Fruit fly (Drosophila melanogaster) whole organism, embryonic: ENCODE measurements around the gene CG13252.

Experiments used
- Awh ChIP-seq: fragments of 200-800 bp; sonication (Bioruptor generic); IDR thresholded peaks from 2 replicates; pipeline ENCODE4, ENCODE4 v1.3.6; 2022; ENCODE audit warnings: missing biosample characterization, missing genetic modification characterization
- CG12071 ChIP-seq: fragments of 200-800 bp; sonication (Bioruptor generic); optimal IDR thresholded peaks from 3 replicates; lab custom pipeline; 2018; ENCODE audit warnings: missing biosample characterization, mild to moderate bottlenecking, missing genetic modification characterization
- CG1233 ChIP-seq: fragments of 200-800 bp; sonication (Bioruptor generic); optimal IDR thresholded peaks from 4 replicates; lab custom pipeline; 2018; ENCODE audit warnings: missing biosample characterization, mild to moderate bottlenecking, missing genetic modification characterization
- CG12391 ChIP-seq: fragments of 200-800 bp; sonication (Bioruptor generic); optimal IDR thresholded peaks from 3 replicates; lab custom pipeline; 2018; ENCODE audit warnings: missing biosample characterization, mild to moderate bottlenecking, missing genetic modification characterization, moderate library complexity
- CG12744 ChIP-seq: fragments of 200-800 bp; sonication (Bioruptor generic); optimal IDR thresholded peaks from 2 replicates; lab custom pipeline; 2016; ENCODE audit warnings: missing biosample characterization, missing genetic modification characterization
- CG13296 ChIP-seq: fragments of 200-800 bp; sonication (Bioruptor generic); optimal IDR thresholded peaks from 3 replicates; lab custom pipeline; 2018; ENCODE audit warnings: missing biosample characterization, mild to moderate bottlenecking, missing genetic modification characterization
- CG17568 ChIP-seq: fragments of 200-800 bp; sonication (Bioruptor generic); optimal IDR thresholded peaks from 2 replicates; lab custom pipeline; 2018; ENCODE audit warnings: missing biosample characterization, mild to moderate bottlenecking, missing genetic modification characterization, moderate library complexity
- CG2116 ChIP-seq: fragments of 200-800 bp; sonication (Bioruptor generic); optimal IDR thresholded peaks from 3 replicates; lab custom pipeline; 2018; ENCODE audit warnings: missing biosample characterization, mild to moderate bottlenecking, missing genetic modification characterization
- CG2678 ChIP-seq: fragments of 200-800 bp; sonication (Bioruptor generic); optimal IDR thresholded peaks from 3 replicates; lab custom pipeline; 2019; ENCODE audit warnings: missing biosample characterization, mild to moderate bottlenecking, missing genetic modification characterization, moderate library complexity
- CG30403 ChIP-seq: fragments of 200-800 bp; sonication (Bioruptor generic); optimal IDR thresholded peaks from 3 replicates; lab custom pipeline; 2016; ENCODE audit warnings: missing biosample characterization, missing genetic modification characterization
- CG32532 ChIP-seq: fragments of 200-800 bp; sonication (Bioruptor generic); IDR thresholded peaks from 2 replicates; pipeline ENCODE4 v1.3.6; 2022; ENCODE audit warnings: missing biosample characterization, missing genetic modification characterization
- CG33213 ChIP-seq: fragments of 200-800 bp; sonication (Bioruptor generic); optimal IDR thresholded peaks from 3 replicates; lab custom pipeline; 2016; ENCODE audit warnings: missing biosample characterization, missing genetic modification characterization
- CG4328 ChIP-seq: fragments of 200-800 bp; sonication (Bioruptor generic); optimal IDR thresholded peaks from 3 replicates; lab custom pipeline; 2017; ENCODE audit warnings: missing biosample characterization, missing genetic modification reagents, missing genetic modification characterization
- CG8281 ChIP-seq: fragments of 200-800 bp; sonication (Bioruptor generic); optimal IDR thresholded peaks from 2 replicates; lab custom pipeline; 2018; ENCODE audit warnings: missing biosample characterization, mild to moderate bottlenecking, missing genetic modification characterization, moderate library complexity
- CG8290 ChIP-seq, 3 experiments: fragments of 200-800 bp; sonication (Bioruptor generic); optimal IDR thresholded peaks; 2 replicates each; lab custom pipeline; 2016 to 2019; ENCODE audit warnings: missing biosample characterization in 3 of 3, missing genetic modification characterization in 3 of 3, mild to moderate bottlenecking in 2 of 3, moderate library complexity in 1 of 3
- Dbx ChIP-seq: fragments of 200-800 bp; sonication (Bioruptor generic); IDR thresholded peaks from 3 replicates; pipeline ENCODE4 v1.3.6; 2022; ENCODE audit warnings: missing biosample characterization, missing genetic modification characterization
- Dref ChIP-seq: fragments of 200-800 bp; sonication (Bioruptor generic); IDR thresholded peaks from 2 replicates; pipeline ENCODE4 v1.3.6; 2022; ENCODE audit warnings: missing biosample characterization, missing genetic modification characterization
- Elba2 ChIP-seq: fragments of 200-800 bp; sonication (Bioruptor generic); optimal IDR thresholded peaks from 3 replicates; lab custom pipeline; 2016; ENCODE audit warnings: missing biosample characterization, missing genetic modification characterization
- Ets65A ChIP-seq: fragments of 200-800 bp; sonication (Bioruptor generic); peaks from one replicate; lab custom pipeline; 2016; ENCODE audit warnings: missing biosample characterization, missing genetic modification characterization
- Fer1 ChIP-seq: fragments of 200-800 bp; sonication (Bioruptor generic); optimal IDR thresholded peaks from 2 replicates; lab custom pipeline; 2017; ENCODE audit warnings: missing biosample characterization, mild to moderate bottlenecking, missing genetic modification characterization
- GATAe ChIP-seq: fragments of 200-800 bp; sonication (Bioruptor generic); conservative IDR thresholded peaks from 2 replicates; pipeline ENCODE4 v1.3.6; 2022; ENCODE audit warnings: missing biosample characterization, missing genetic modification characterization
- HHEX ChIP-seq: fragments of 200-800 bp; sonication (Bioruptor generic); optimal IDR thresholded peaks from 3 replicates; lab custom pipeline; 2017; ENCODE audit warnings: missing biosample characterization, mild to moderate bottlenecking, missing genetic modification characterization, missing genetic modification reagents
- Mad ChIP-seq: fragments of 200-800 bp; sonication (Bioruptor generic); optimal IDR thresholded peaks from 2 replicates; lab custom pipeline; 2016; ENCODE audit warnings: missing biosample characterization, missing genetic modification characterization
- NfI ChIP-seq: fragments of 200-800 bp; sonication (Bioruptor generic); optimal IDR thresholded peaks from 3 replicates; lab custom pipeline; 2018; ENCODE audit warnings: missing biosample characterization, mild to moderate bottlenecking, missing genetic modification characterization, moderate library complexity
- Pdp1 ChIP-seq, 2 experiments: fragments of 200-800 bp; sonication (Bioruptor generic); optimal IDR thresholded peaks; 3 replicates each; lab custom pipeline; 2016; ENCODE audit warnings: missing biosample characterization in 2 of 2, missing genetic modification characterization in 2 of 2, mild to moderate bottlenecking in 1 of 2, moderate library complexity in 1 of 2
- Sox100B ChIP-seq: fragments of 200-800 bp; sonication (Bioruptor generic); optimal IDR thresholded peaks from 3 replicates; lab custom pipeline; 2018; ENCODE audit warnings: missing biosample characterization, mild to moderate bottlenecking, missing genetic modification characterization
- Vsx1 ChIP-seq: fragments of 200-800 bp; sonication (Bioruptor generic); optimal IDR thresholded peaks from 2 replicates; lab custom pipeline; 2017; ENCODE audit warnings: missing biosample characterization, mild to moderate bottlenecking, missing genetic modification characterization, missing genetic modification reagents
- ara ChIP-seq: fragments of 200-800 bp; sonication (Bioruptor generic); IDR thresholded peaks from 2 replicates; pipeline ENCODE4 v1.3.6; 2022; ENCODE audit warnings: missing biosample characterization, missing genetic modification characterization
- bcd ChIP-seq: fragments of 200-800 bp; sonication (Bioruptor generic); optimal IDR thresholded peaks from 2 replicates; lab custom pipeline; 2017; ENCODE audit warnings: missing biosample characterization, mild to moderate bottlenecking, missing genetic modification characterization
- bsh ChIP-seq, 2 experiments: fragments of 200-800 bp; sonication (Bioruptor generic); optimal IDR thresholded peaks; 2 replicates each; lab custom pipeline; 2017 to 2018; ENCODE audit warnings: mild to moderate bottlenecking in 2 of 2, missing biosample characterization in 2 of 2, missing genetic modification characterization in 2 of 2, moderate library complexity in 1 of 2
- caup ChIP-seq: fragments of 200-800 bp; sonication (Bioruptor generic); optimal IDR thresholded peaks from 3 replicates; lab custom pipeline; 2017; ENCODE audit warnings: missing biosample characterization, mild to moderate bottlenecking, missing genetic modification characterization, moderate library complexity; ENCODE audit not compliant: severe bottlenecking
- crol ChIP-seq: fragments of 200-800 bp; sonication (Bioruptor generic); IDR thresholded peaks from 2 replicates; pipeline ENCODE4 v1.3.6; 2022; ENCODE audit warnings: missing biosample characterization, missing genetic modification characterization
- gcm ChIP-seq: fragments of 200-800 bp; sonication (Bioruptor generic); optimal IDR thresholded peaks from 2 replicates; lab custom pipeline; 2019; ENCODE audit warnings: missing biosample characterization, mild to moderate bottlenecking, missing genetic modification characterization, moderate library complexity
- jumu ChIP-seq: fragments of 200-800 bp; sonication (Bioruptor generic); optimal IDR thresholded peaks from 3 replicates; lab custom pipeline; 2016; ENCODE audit warnings: missing biosample characterization, missing genetic modification characterization
- lab ChIP-seq: fragments of 200-800 bp; sonication (Bioruptor generic); optimal IDR thresholded peaks from 3 replicates; lab custom pipeline; 2017; ENCODE audit warnings: missing biosample characterization, missing genetic modification characterization, mild to moderate bottlenecking, moderate library complexity, missing genetic modification reagents
- onecut ChIP-seq: fragments of 200-800 bp; sonication (Bioruptor generic); IDR thresholded peaks from 2 replicates; pipeline ENCODE4 v1.3.6; 2022; ENCODE audit warnings: missing biosample characterization, missing genetic modification characterization
- pan ChIP-seq, 4 experiments: fragments of >200 bp in 3 of 4; fragments of 200-800 bp in 1 of 4; sonication (Bioruptor generic) in 1 of 4; optimal IDR thresholded peaks in 3 of 4; IDR thresholded peaks in 1 of 4; 2 replicates each; pipeline versions ENCODE4 v1.3.6 to Lab custom; 2017 to 2022; ENCODE audit warnings: missing biosample characterization in 2 of 4, missing genetic modification characterization in 2 of 4, mixed read lengths in 1 of 4
- pnt ChIP-seq: fragments of 200-800 bp; sonication (Bioruptor generic); optimal IDR thresholded peaks from 3 replicates; lab custom pipeline; 2016; ENCODE audit warnings: missing biosample characterization, missing genetic modification characterization
- ranshi ChIP-seq: fragments of 200-800 bp; sonication (Bioruptor generic); IDR thresholded peaks from 2 replicates; pipeline ENCODE4 v1.3.6; 2022; ENCODE audit warnings: missing biosample characterization, missing genetic modification characterization
- sc ChIP-seq, 3 experiments: fragments of >200 bp in 2 of 3; fragments of 200-800 bp in 1 of 3; sonication (Bioruptor generic) in 1 of 3; optimal IDR thresholded peaks; 2 replicates in 2 of 3; 3 replicates in 1 of 3; lab custom pipeline; 2017; ENCODE audit warnings: mild to moderate bottlenecking in 1 of 3, missing biosample characterization in 1 of 3, missing genetic modification characterization in 1 of 3, missing genetic modification reagents in 1 of 3
- sens-2 ChIP-seq: fragments of 200-800 bp; sonication (Bioruptor generic); IDR thresholded peaks from 2 replicates; pipeline ENCODE4 v1.3.6; 2022; ENCODE audit warnings: missing biosample characterization, missing genetic modification characterization
- seq ChIP-seq: fragments of 200-800 bp; sonication (Bioruptor generic); IDR thresholded peaks from 2 replicates; pipeline ENCODE4 v1.3.6; 2022; ENCODE audit warnings: missing biosample characterization, missing genetic modification characterization
- sob ChIP-seq: fragments of 200-800 bp; sonication (Bioruptor generic); IDR thresholded peaks from 2 replicates; pipeline ENCODE4 v1.3.6; 2022; ENCODE audit warnings: missing biosample characterization, missing genetic modification characterization
- sug ChIP-seq: fragments of 200-800 bp; optimal IDR thresholded peaks from 2 replicates; lab custom pipeline; 2019; ENCODE audit warnings: missing biosample characterization, mild to moderate bottlenecking, missing genetic modification characterization, moderate library complexity
- zf30C ChIP-seq: fragments of 200-800 bp; sonication (Bioruptor generic); optimal IDR thresholded peaks from 3 replicates; lab custom pipeline; 2018; ENCODE audit warnings: missing biosample characterization, mild to moderate bottlenecking, missing genetic modification characterization

The CG13252 gene

DNA sequence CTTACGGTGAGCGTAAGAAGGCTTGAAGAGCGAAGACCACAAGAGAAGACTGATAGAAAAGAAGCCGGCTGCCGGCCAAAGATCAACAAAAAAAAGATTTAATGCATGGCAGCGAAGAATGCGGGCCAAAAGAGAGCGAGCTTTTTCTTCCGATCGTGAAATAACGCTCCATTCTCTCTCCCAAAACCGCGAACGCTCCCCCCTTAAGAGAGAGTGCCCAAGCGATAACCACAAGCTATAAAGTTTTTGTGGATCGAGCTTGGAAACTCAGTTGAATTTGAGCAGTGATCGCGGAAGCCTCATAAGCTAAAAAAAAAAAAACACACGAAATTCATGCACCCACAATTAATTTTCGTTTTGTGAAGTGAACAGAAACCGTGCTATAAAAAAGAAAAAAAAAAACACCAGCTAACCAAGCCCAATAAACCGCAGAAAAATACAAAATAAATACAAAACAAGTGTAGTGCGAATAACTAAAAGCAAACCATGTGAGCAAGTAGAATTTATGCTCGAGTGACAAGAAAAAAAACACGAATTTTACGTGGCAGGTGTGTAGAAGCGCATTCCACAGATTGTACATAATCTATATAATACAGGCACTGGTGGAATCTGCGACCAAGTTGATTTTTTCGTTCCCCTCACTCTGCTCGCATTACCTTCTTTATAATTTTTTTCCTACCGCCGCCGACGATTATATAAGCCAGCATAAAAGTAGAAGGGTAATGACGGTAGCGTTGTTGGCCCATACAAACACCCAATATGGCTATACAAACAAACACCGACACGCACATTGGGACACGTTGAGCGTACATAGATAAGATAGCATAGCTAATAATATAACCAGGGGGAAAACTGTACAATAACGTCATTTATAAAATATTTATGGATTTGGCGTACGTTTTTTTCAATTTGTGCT is at the start of gene CG13252:
CG13252 (plus strand) TSS at position 269 of the 916 bp plus-strand sequence.
- TF ChIP-seq ara (GFP tag; lab: Robert Waterston, UW) (no peak), CG12071 (GFP tag; lab: Kevin White, UChicago) (peak; percentile 72), seq (GFP tag; lab: Robert Waterston, UW) (0 out of 2 replicates have a peak, but pooled peaks have one; percentile 39), sc (optimal IDR thresholded peaks at IDR 0.05; lab: Kevin White, UChicago) (no peak), sc (GFP tag; optimal IDR thresholded peaks at IDR 0.05; lab: Kevin White, UChicago) (no peak), lab (GFP tag; lab: Kevin White, UChicago) (peak; percentile 47), CG8281 (peak; percentile 8), CG13296 (GFP tag; lab: Kevin White, UChicago) (peak; percentile 25), CG2678 (tag; lab: Kevin White, UChicago) (peak; percentile 57), CG4328 (peak; percentile 25), onecut (GFP tag; lab: Robert Waterston, UW) (no peak), gcm (GFP tag; lab: Kevin White, UChicago) (peak; percentile 69), pnt (GFP tag; lab: Kevin White, UChicago) (no peak), NfI (GFP tag; lab: Kevin White, UChicago) (peak; percentile 21), HHEX (peak; percentile 18), CG12391 (no peak), CG32532 (GFP tag; lab: Robert Waterston, UW) (peak; percentile 34; the same call in 1 of the 2 replicates), zf30C (GFP tag; lab: Kevin White, UChicago) (no peak), Elba2 (GFP tag; lab: Kevin White, UChicago) (no peak), ranshi (GFP tag; lab: Robert Waterston, UW) (0 out of 2 replicates have a peak, but pooled peaks have one; percentile 12), Dref (no peak), Mad (GFP tag; lab: Kevin White, UChicago) (peak; percentile 27), CG12744 (GFP tag; lab: Kevin White, UChicago) (no peak), bsh (GFP tag; optimal IDR thresholded peaks at IDR 0.05; lab: Kevin White, UChicago) (peak in 1 of 2 experiments; percentile 32), crol (GFP tag; lab: Robert Waterston, UW) (peak; percentile 50; the same call in 1 of the 2 replicates), CG33213 (no peak), Awh (GFP tag; lab: Robert Waterston, UW) (peak; percentile 48; the same call in 1 of the 2 replicates), jumu (GFP tag; lab: Kevin White, UChicago) (no peak), sob (peak; percentile 20; the same call in 1 of the 2 replicates), caup (GFP tag; lab: Kevin White, UChicago) (peak; percentile 55), sug (tag; lab: Kevin White, UChicago) (peak; percentile 16), CG1233 (GFP tag; lab: Kevin White, UChicago) (peak; percentile 24), bcd (GFP tag; lab: Kevin White, UChicago) (peak; percentile 28), Sox100B (GFP tag; lab: Kevin White, UChicago) (peak; percentile 32), sens-2 (GFP tag; lab: Robert Waterston, UW) (0 out of 2 replicates have a peak, but pooled peaks have one; percentile 31), Dbx (GFP tag; lab: Robert Waterston, UW) (0 out of 3 replicates have a peak, but pooled peaks have one; percentile 10), CG30403 (GFP tag; lab: Kevin White, UChicago) (no peak), CG2116 (GFP tag; lab: Kevin White, UChicago) (peak; percentile 26), CG8290 (GFP tag; optimal IDR thresholded peaks at IDR 0.05; lab: Kevin White, UChicago) (no peak), CG8290 (tag; optimal IDR thresholded peaks at IDR 0.05; lab: Kevin White, UChicago) (peak in 1 of 2 experiments; percentile 82), Vsx1 (GFP tag; lab: Kevin White, UChicago) (peak; percentile 84), CG17568 (GFP tag; lab: Kevin White, UChicago) (peak; percentile 38), Ets65A (GFP tag; lab: Kevin White, UChicago) (peak; percentile 89), Pdp1 (GFP tag; optimal IDR thresholded peaks at IDR 0.05; lab: Kevin White, UChicago) (peak in 1 of 2 experiments; percentile 97), pan (optimal IDR thresholded peaks at IDR 0.05; lab: Kevin White, UChicago) (no peak), pan (GFP tag; optimal IDR thresholded peaks at IDR 0.05 in 1 of 2, IDR thresholded peaks at IDR 0.05 in 1 of 2) (peak in 1 of 2 experiments; percentile 8), GATAe (GFP tag; lab: Robert Waterston, UW) (peak; percentile 16; the same call in 1 of the 2 replicates), Fer1 (peak; percentile 4)
